Worm (Caenorhabditis elegans) whole organism, L4/young adult: ENCODE results near the gene K09C4.2.

Experiments used
- W03F9.2 ChIP-seq: fragments of 150-350 bp; optimal IDR thresholded peaks from 2 replicates; lab custom pipeline; 2014; ENCODE audit warnings: missing biosample characterization, missing genetic modification characterization
- dao-5 ChIP-seq: sonication (generic microtip); optimal IDR thresholded peaks from 2 replicates; lab custom pipeline; 2016; ENCODE audit warnings: missing genotype, missing genetic modification characterization, moderate library complexity, missing compliant biosample characterization
- him-1 ChIP-seq: sonication (generic microtip); optimal IDR thresholded peaks from 2 replicates; lab custom pipeline; 2016; ENCODE audit warnings: missing genotype, missing genetic modification reagents, missing genetic modification characterization, missing compliant biosample characterization

The K09C4.2 gene

ce11 chrX:3283189-3283588, 13.1 kb upstream of the K09C4.2 start:
- TF ChIP-seq W03F9.2 (tag; lab: Kevin White, UChicago) (no peak), him-1 (tag; lab: Kevin White, UChicago) (no peak), dao-5 (tag; lab: Kevin White, UChicago) (no peak)

ce11 chrX:3284967-3285366, 11.3 kb upstream of the K09C4.2 start:
- TF ChIP-seq him-1 (tag; lab: Kevin White, UChicago) (no peak), W03F9.2 (tag; lab: Kevin White, UChicago) (no peak)

- no peak for TF ChIP-seq W03F9.2 (tag; lab: Kevin White, UChicago)
- no peak for TF ChIP-seq him-1 (tag; lab: Kevin White, UChicago)
- no peak for TF ChIP-seq dao-5 (tag; lab: Kevin White, UChicago)
These were observed 10.8 kb upstream of the K09C4.2 start for ce11 chrX:3285448-3285847.

ce11 chrX:3289183-3289582, 7.1 kb upstream of the K09C4.2 start, which contains the start of gene K09C4.4:
Gene K09C4.4, plus strand, starts transcription at chrX:3289483.
- no peak for TF ChIP-seq him-1 (tag; lab: Kevin White, UChicago)
- TF ChIP-seq dao-5 (tag; lab: Kevin White, UChicago) = no peak
- TF ChIP-seq W03F9.2 (tag; lab: Kevin White, UChicago) = no peak

- TF ChIP-seq dao-5 (tag; lab: Kevin White, UChicago) (no peak), W03F9.2 (tag; lab: Kevin White, UChicago) (no peak), him-1 (tag; lab: Kevin White, UChicago) (no peak)
These were observed 6.1 kb upstream of the K09C4.2 start for ce11 chrX:3290147-3290546.

- TF ChIP-seq W03F9.2 (tag; lab: Kevin White, UChicago) (no peak), him-1 (tag; lab: Kevin White, UChicago) (no peak), dao-5 (tag; lab: Kevin White, UChicago) (no peak)
These were observed 4.3 kb upstream of the K09C4.2 start for ce11 chrX:3291948-3292347.

DNA sequence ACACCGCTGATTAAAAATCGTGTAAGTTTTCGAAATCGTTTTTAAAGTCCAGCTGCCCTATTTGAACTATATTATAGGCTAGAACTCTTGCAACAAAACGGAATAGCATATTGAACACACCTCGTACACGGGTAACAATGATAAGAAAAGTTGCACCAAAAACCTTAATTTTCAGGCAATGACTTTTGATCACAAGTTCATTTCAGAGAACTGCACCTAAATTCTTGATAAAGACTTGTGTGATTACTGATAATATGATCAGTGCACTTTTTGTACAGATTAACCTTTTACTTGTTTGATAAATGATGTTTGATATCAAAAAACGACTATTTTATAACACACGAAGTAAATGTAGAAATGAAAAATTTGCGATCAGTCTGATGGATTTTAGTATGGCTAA, 1.5 kb downstream of the K09C4.2 start:
- TF ChIP-seq him-1 (tag; lab: Kevin White, UChicago) (no peak), dao-5 (tag; lab: Kevin White, UChicago) (no peak), W03F9.2 (tag; lab: Kevin White, UChicago) (no peak)

DNA sequence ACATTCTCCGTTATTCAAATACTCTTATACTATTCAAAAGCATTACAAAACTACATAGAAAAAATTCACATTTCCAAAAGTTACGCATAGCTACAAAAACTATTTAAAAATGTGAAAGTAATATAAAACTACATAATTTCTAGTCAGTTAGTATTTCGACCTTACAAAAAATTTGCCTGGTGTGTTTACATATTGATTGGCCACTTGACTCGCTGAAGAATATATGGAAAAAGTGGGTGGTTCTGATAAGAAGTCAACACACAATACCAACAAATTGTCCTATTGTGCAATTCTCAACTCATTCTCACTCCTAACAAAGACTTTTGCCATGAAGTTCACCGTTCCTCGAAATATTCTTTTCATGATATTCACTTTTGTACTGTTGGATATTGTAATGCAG, 2.3 kb downstream of the K09C4.2 start, which contains the start of gene K09C4.1:
TSS of gene K09C4.1 (plus strand) at position 301 of the 400 bp plus-strand sequence.
- no peak for TF ChIP-seq dao-5 (tag; lab: Kevin White, UChicago)
- TF ChIP-seq him-1 (tag; lab: Kevin White, UChicago) = no peak
- TF ChIP-seq W03F9.2 (tag; lab: Kevin White, UChicago) = no peak

DNA sequence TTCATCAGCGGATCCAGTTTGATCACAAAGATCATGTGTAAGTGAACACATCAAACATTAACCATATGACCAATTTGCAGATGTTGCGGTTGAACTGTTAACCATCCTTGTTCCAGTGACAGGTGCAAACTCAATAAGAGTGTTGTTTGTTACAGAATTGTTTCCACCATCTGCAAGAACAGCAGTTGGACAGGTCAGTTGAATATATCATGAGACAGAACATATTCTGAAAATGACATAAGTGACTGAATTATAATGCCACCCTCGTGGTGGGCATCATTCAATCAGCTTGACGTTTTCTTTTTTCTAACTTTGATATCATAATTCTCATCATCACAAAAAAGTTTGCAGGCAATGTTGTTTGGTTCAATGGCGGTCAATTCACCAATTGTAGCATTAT, 4.3 kb downstream of the K09C4.2 start:
- TF ChIP-seq dao-5 (tag; lab: Kevin White, UChicago) = no peak
- no peak for TF ChIP-seq W03F9.2 (tag; lab: Kevin White, UChicago)
- no peak for TF ChIP-seq him-1 (tag; lab: Kevin White, UChicago)

DNA sequence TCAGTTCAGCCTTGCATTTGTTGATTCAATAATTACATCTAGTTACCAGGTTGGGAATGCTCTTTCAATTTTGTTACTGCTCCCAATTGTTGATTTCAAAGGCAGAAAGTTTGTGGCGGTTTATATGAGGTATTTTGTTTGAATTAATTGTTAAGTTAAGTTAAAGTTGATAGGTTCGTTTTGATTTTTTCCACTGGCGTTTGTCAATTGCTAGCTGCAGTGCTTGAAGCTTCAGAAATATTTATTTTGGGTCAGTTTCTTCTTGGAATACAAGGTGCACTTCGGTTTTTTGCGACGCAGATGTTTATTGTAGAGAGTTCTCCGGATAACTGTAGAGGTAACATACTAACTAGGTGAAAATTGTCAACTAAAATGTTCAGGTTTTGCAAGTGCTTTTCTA, 5.5 kb downstream of the K09C4.2 start, which contains the start of gene F11D5.5:
TSS of gene F11D5.5 (plus strand) at position 301 of the 400 bp plus-strand sequence.
- TF ChIP-seq him-1 (tag; lab: Kevin White, UChicago) = no peak
- no peak for TF ChIP-seq dao-5 (tag; lab: Kevin White, UChicago)
- TF ChIP-seq W03F9.2 (tag; lab: Kevin White, UChicago) = no peak

DNA sequence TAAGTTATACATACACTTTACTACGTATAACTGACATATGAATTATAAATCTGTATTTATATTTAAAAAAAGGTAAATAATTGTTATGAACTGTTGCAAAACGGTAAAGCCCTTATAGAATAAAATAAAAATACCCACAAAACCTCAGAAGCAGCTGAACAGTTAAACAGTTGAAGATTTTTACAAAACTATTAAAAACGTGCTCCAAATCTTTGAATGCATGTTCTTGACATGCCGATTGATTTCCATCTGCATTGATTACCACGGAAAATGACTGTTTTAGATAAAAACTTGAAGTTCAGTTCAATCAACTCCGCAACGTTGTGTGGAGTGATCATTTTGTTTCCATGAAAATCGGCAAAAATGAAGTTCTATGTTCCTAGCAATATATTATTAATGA, 7.8 kb downstream of the K09C4.2 start, which contains the start of gene F11D5.7:
TSS of gene F11D5.7 (plus strand) at position 301 of the 400 bp plus-strand sequence.
- TF ChIP-seq W03F9.2 (tag; lab: Kevin White, UChicago) (no peak), him-1 (tag; lab: Kevin White, UChicago) (no peak)

ce11 chrX:3306594-3307296, 10.5 kb downstream of the K09C4.2 start:
- no peak for TF ChIP-seq dao-5 (tag; lab: Kevin White, UChicago)
- no peak for TF ChIP-seq him-1 (tag; lab: Kevin White, UChicago)
- no peak for TF ChIP-seq W03F9.2 (tag; lab: Kevin White, UChicago)

DNA sequence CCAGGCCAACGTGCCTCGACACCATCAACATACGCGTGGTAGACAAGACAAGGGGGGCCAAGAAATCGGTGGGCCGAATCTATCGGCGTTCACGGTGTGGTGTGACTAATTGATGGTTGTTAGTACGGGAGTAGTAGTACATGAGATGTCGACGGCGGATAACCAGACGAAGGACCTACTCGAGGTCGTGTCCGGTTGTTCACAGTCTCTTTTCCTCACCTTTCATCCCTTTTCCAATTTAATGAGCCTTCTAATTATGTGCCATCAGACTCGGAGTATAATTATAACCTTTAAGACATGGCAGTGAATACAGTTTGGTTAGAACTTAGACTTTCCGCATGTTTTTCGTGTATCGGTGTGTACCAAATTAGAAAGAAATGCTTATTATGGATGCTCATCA, 14.4 kb downstream of the K09C4.2 start:
- TF ChIP-seq him-1 (tag; lab: Kevin White, UChicago) (no peak), W03F9.2 (tag; lab: Kevin White, UChicago) (no peak), dao-5 (tag; lab: Kevin White, UChicago) (no peak)

ce11 chrX:3313939-3314338, 17.7 kb downstream of the K09C4.2 start:
- TF ChIP-seq W03F9.2 (tag; lab: Kevin White, UChicago) (no peak), him-1 (tag; lab: Kevin White, UChicago) (no peak), dao-5 (tag; lab: Kevin White, UChicago) (no peak)
